Fruit fly (Drosophila melanogaster): ENCODE results near the gene Ype.

Gene Ype

DNA sequence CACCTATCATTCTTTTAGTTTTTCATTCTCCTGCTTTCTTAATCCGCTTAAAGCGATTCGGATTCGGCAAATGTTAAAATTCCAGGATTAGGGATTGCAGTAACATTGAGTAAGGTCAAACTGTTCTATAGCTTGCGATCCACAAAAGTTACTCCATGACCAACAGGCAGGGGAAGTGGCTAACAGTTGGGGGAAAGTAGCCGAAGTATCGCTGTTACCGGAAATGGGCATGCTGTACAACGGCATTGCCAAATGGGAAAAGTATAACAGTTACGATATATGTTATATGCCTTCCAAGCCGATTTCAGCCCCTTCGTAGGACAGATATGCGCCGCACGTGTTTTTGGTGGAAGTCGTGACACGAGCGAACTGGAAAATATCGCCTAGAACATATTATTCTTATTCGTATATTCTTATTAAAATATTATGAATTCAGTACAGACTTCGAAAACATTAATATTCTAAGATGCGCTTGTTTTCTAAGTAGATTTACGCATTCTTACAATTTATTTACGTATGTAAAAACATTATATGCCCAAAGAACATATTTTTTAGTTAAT is 28.9 kb downstream of the Ype start (continued):
- TF ChIP-seq CG16813 (GFP tag; IDR thresholded peaks at IDR 0.05; ENCODE audit: partially characterized antibody) = peak; percentile 68
- TF ChIP-seq CG10366 (GFP tag; IDR thresholded peaks at IDR 0.05) = no peak
- TF ChIP-seq CG11456 (GFP tag; IDR thresholded peaks at IDR 0.05) = no peak
- TF ChIP-seq Ets97D (GFP tag; optimal IDR thresholded peaks at IDR 0.05) = no peak
- no peak for TF ChIP-seq insv (GFP tag; optimal IDR thresholded peaks at IDR 0.05)
- TF ChIP-seq CG3407 (GFP tag; optimal IDR thresholded peaks at IDR 0.05) = no peak
- no peak for TF ChIP-seq CG11695 (GFP tag; IDR thresholded peaks at IDR 0.05)
- peak; percentile 50 for TF ChIP-seq HLH4C (GFP tag; IDR thresholded peaks at IDR 0.05; ENCODE audit: partially characterized antibody)
- no peak for TF ChIP-seq CG5953 (GFP tag; IDR thresholded peaks at IDR 0.05)
- TF ChIP-seq psq (GFP tag; optimal IDR thresholded peaks at IDR 0.05) = no peak
- TF ChIP-seq esg (GFP tag; conservative IDR thresholded peaks at IDR 0.05) = no peak
- TF ChIP-seq CG13287 (GFP tag; IDR thresholded peaks at IDR 0.05; ENCODE audit: partially characterized antibody) = peak; percentile 68
- no peak for TF ChIP-seq ranshi (GFP tag; IDR thresholded peaks at IDR 0.05)
- no peak for TF ChIP-seq bab2 (GFP tag; optimal IDR thresholded peaks at IDR 0.05)
- TF ChIP-seq Dbx (GFP tag; IDR thresholded peaks at IDR 0.05) = no peak
- no peak for TF ChIP-seq CG7271 (tag; optimal IDR thresholded peaks at IDR 0.05)
- no peak for TF ChIP-seq CG10147 (GFP tag; optimal IDR thresholded peaks at IDR 0.05)
- TF ChIP-seq fd3F (GFP tag; optimal IDR thresholded peaks at IDR 0.05) = no peak
- TF ChIP-seq CG32532 (GFP tag; IDR thresholded peaks at IDR 0.05) = no peak
- no peak for TF ChIP-seq CG2678 (tag; optimal IDR thresholded peaks at IDR 0.05)
- TF ChIP-seq CG18619 (GFP tag; optimal IDR thresholded peaks at IDR 0.05) = no peak
- TF ChIP-seq grn (GFP tag; optimal IDR thresholded peaks at IDR 0.05) = no peak
- TF ChIP-seq gfzf (GFP tag; optimal IDR thresholded peaks at IDR 0.05) = no peak
- no peak for TF ChIP-seq CG10209 (GFP tag; optimal IDR thresholded peaks at IDR 0.05)
- no peak for TF ChIP-seq tup (GFP tag; optimal IDR thresholded peaks at IDR 0.05)
- TF ChIP-seq ap (GFP tag; IDR thresholded peaks at IDR 0.05) = no peak
- TF ChIP-seq fru (optimal IDR thresholded peaks at IDR 0.05) = no peak
- TF ChIP-seq Mes4 (GFP tag; optimal IDR thresholded peaks at IDR 0.05) = no peak
- no peak for TF ChIP-seq CG1647 (GFP tag; optimal IDR thresholded peaks at IDR 0.05)
- TF ChIP-seq CG9609 (GFP tag; optimal IDR thresholded peaks at IDR 0.05) = no peak
- no peak for TF ChIP-seq HLH3B (GFP tag; IDR thresholded peaks at IDR 0.05)
- no peak for TF ChIP-seq Aef1 (GFP tag; IDR thresholded peaks at IDR 0.05)
- TF ChIP-seq dan (GFP tag; IDR thresholded peaks at IDR 0.05) = no peak
- no peak for TF ChIP-seq tio (GFP tag; optimal IDR thresholded peaks at IDR 0.05)
- TF ChIP-seq run (tag; optimal IDR thresholded peaks at IDR 0.05) = no peak
- TF ChIP-seq CG6765 (GFP tag; optimal IDR thresholded peaks at IDR 0.05) = no peak
- peak; percentile 69 for TF ChIP-seq unc-4 (GFP tag; IDR thresholded peaks at IDR 0.05; ENCODE audit: partially characterized antibody)
- TF ChIP-seq Atf-2 (GFP tag; optimal IDR thresholded peaks at IDR 0.05) = no peak
- no peak for TF ChIP-seq jigr1 (GFP tag; IDR thresholded peaks at IDR 0.05)
- peak; percentile 50; the same call in 1 of the 2 replicates for TF ChIP-seq nerfin-2 (GFP tag; IDR thresholded peaks at IDR 0.05; ENCODE audit: partially characterized antibody)
- TF ChIP-seq stc (GFP tag; IDR thresholded peaks at IDR 0.05) = no peak
- no peak for TF ChIP-seq Blimp-1 (GFP tag; optimal IDR thresholded peaks at IDR 0.05)
- TF ChIP-seq Lpt (GFP tag; optimal IDR thresholded peaks at IDR 0.05) = no peak
- no peak for TF ChIP-seq dimm (GFP tag; IDR thresholded peaks at IDR 0.05)
- TF ChIP-seq salm (tag; optimal IDR thresholded peaks at IDR 0.05) = no peak
- TF ChIP-seq cwo (GFP tag; optimal IDR thresholded peaks at IDR 0.05) = no peak
- TF ChIP-seq eyg (GFP tag; optimal IDR thresholded peaks at IDR 0.05) = no peak
- TF ChIP-seq NC2β (GFP tag; optimal IDR thresholded peaks at IDR 0.05) = no peak
- TF ChIP-seq Drgx (GFP tag; IDR thresholded peaks at IDR 0.05) = no peak
- 0 out of 3 replicates have a peak, but pooled peaks have one; percentile 47 for TF ChIP-seq CG7963 (GFP tag; IDR thresholded peaks at IDR 0.05; ENCODE audit: partially characterized antibody)
- no peak for TF ChIP-seq E2f1 (GFP tag; IDR thresholded peaks at IDR 0.05)
- TF ChIP-seq CG3065 (GFP tag; optimal IDR thresholded peaks at IDR 0.05) = no peak
